Worm (Caenorhabditis elegans) whole organism, young adult: ENCODE measurements around the gene fsn-1.

Experiments used
- B0019.2 ChIP-seq: fragments of 200-800 bp; sonication (Bioruptor generic); conservative IDR thresholded peaks from 2 replicates; pipeline ENCODE4 v1.3.6; 2022; ENCODE audit warnings: missing genetic modification reagents, missing genetic modification characterization, missing compliant biosample characterization
- B0336.3 ChIP-seq: fragments of 200-800 bp; sonication (Bioruptor generic); IDR thresholded peaks from 2 replicates; pipeline ENCODE4 v1.3.6; 2022; ENCODE audit warnings: missing genetic modification characterization, missing compliant biosample characterization
- C06A6.2 ChIP-seq: fragments of 200-800 bp; sonication (Bioruptor generic); conservative IDR thresholded peaks from 2 replicates; pipeline ENCODE4 v1.3.6; 2022; ENCODE audit warnings: missing genetic modification characterization, missing compliant biosample characterization
- D2030.7 ChIP-seq: fragments of 200-800 bp; sonication (Bioruptor generic); IDR thresholded peaks from 2 replicates; pipeline ENCODE4 v1.3.6; 2022; ENCODE audit warnings: missing genetic modification reagents, missing genetic modification characterization, missing compliant biosample characterization
- F22D6.2 ChIP-seq: sonication (generic microtip); optimal IDR thresholded peaks from 2 replicates; lab custom pipeline; 2016; ENCODE audit warnings: mild to moderate bottlenecking, missing genetic modification characterization, missing compliant biosample characterization
- F23B12.7 ChIP-seq: sonication (generic microtip); optimal IDR thresholded peaks from 2 replicates; lab custom pipeline; 2017; ENCODE audit warnings: missing genetic modification characterization, mild to moderate bottlenecking, missing compliant biosample characterization, antibody characterized with exemption, moderate library complexity; ENCODE audit not compliant: insufficient read depth
- F37B4.10 ChIP-seq: fragments of 200-800 bp; sonication (Bioruptor generic); IDR thresholded peaks from 2 replicates; pipeline ENCODE4 v1.3.6; 2022; ENCODE audit warnings: missing genetic modification characterization, missing compliant biosample characterization
- F49E8.2 ChIP-seq: sonication (generic microtip); optimal IDR thresholded peaks from 3 replicates; lab custom pipeline; 2017; ENCODE audit warnings: missing genetic modification characterization, mild to moderate bottlenecking, missing compliant biosample characterization, antibody characterized with exemption, moderate library complexity; ENCODE audit not compliant: insufficient read depth
- F57A8.1 ChIP-seq: fragments of 200-800 bp; sonication (Bioruptor generic); optimal IDR thresholded peaks from 2 replicates; lab custom pipeline; 2018; ENCODE audit warnings: mild to moderate bottlenecking, missing genetic modification characterization, moderate library complexity, missing compliant biosample characterization
- T26A5.8 ChIP-seq: sonication (generic microtip); optimal IDR thresholded peaks from 2 replicates; lab custom pipeline; 2016; ENCODE audit warnings: missing genetic modification characterization, missing compliant biosample characterization
- Y53F4B.3 ChIP-seq: fragments of 200-800 bp; sonication (Bioruptor generic); IDR thresholded peaks from 2 replicates; pipeline ENCODE4 v1.3.6; 2022; ENCODE audit warnings: missing genetic modification reagents, missing genetic modification characterization, missing compliant biosample characterization
- Y53G8AR.9 ChIP-seq: fragments of 200-800 bp; sonication (Bioruptor generic); conservative IDR thresholded peaks from 2 replicates; pipeline ENCODE4 v1.3.6; 2022; ENCODE audit warnings: missing genetic modification reagents, missing genetic modification characterization, missing compliant biosample characterization
- Y67H2A.10 ChIP-seq: fragments of 200-800 bp; sonication (Bioruptor generic); conservative IDR thresholded peaks from 2 replicates; pipeline ENCODE4 v1.3.6; 2022; ENCODE audit warnings: missing genetic modification reagents, missing genetic modification characterization, missing compliant biosample characterization
- Y95B8A.8 ChIP-seq: fragments of 200-800 bp; sonication (Bioruptor generic); IDR thresholded peaks from 2 replicates; pipeline ENCODE4 v1.3.6; 2022; ENCODE audit warnings: missing genetic modification reagents, missing genetic modification characterization, missing compliant biosample characterization
- attf-6 ChIP-seq: fragments of 200-800 bp; sonication (Bioruptor generic); IDR thresholded peaks from 2 replicates; pipeline ENCODE4 v1.3.6; 2022; ENCODE audit warnings: missing genetic modification reagents, missing genetic modification characterization, missing compliant biosample characterization
- cebp-2 ChIP-seq: fragments of 200-800 bp; sonication (Bioruptor generic); IDR thresholded peaks from 2 replicates; pipeline ENCODE4 v1.3.6; 2022; ENCODE audit warnings: missing genetic modification characterization, missing compliant biosample characterization
- ceh-100 ChIP-seq: fragments of 200-800 bp; sonication (Bioruptor generic); IDR thresholded peaks from 2 replicates; pipeline ENCODE4 v1.3.6; 2022; ENCODE audit warnings: missing genetic modification reagents, missing genetic modification characterization, missing compliant biosample characterization
- ceh-27 ChIP-seq: fragments of 200-800 bp; sonication (Bioruptor generic); optimal IDR thresholded peaks from 2 replicates; lab custom pipeline; 2018; ENCODE audit warnings: mild to moderate bottlenecking, missing genetic modification characterization, moderate library complexity, missing compliant biosample characterization
- ceh-40 ChIP-seq: fragments of 200-800 bp; sonication (Bioruptor generic); IDR thresholded peaks from 2 replicates; pipeline ENCODE4 v1.3.6; 2022; ENCODE audit warnings: missing genetic modification characterization, missing compliant biosample characterization
- ceh-58 ChIP-seq: fragments of 200-800 bp; sonication (Bioruptor generic); IDR thresholded peaks from 2 replicates; pipeline ENCODE4 v1.3.6; 2022; ENCODE audit warnings: missing genetic modification characterization, missing compliant biosample characterization
- ceh-91 ChIP-seq: fragments of 200-800 bp; sonication (Bioruptor generic); IDR thresholded peaks from 2 replicates; pipeline ENCODE4 v1.3.6; 2022; ENCODE audit warnings: missing genetic modification reagents, missing genetic modification characterization, missing compliant biosample characterization
- chd-7 ChIP-seq: sonication (generic microtip); optimal IDR thresholded peaks from 2 replicates; lab custom pipeline; 2016; ENCODE audit warnings: mild to moderate bottlenecking, missing genetic modification characterization, moderate library complexity, missing compliant biosample characterization
- die-1 ChIP-seq: sonication (generic microtip); optimal IDR thresholded peaks from 2 replicates; lab custom pipeline; 2016; ENCODE audit warnings: missing genotype, mild to moderate bottlenecking, missing genetic modification characterization, missing compliant biosample characterization
- fkh-3 ChIP-seq: sonication (generic microtip); optimal IDR thresholded peaks from 2 replicates; lab custom pipeline; 2016; ENCODE audit warnings: mild to moderate bottlenecking, missing genetic modification characterization, missing compliant biosample characterization
- hlh-12 ChIP-seq: sonication (generic microtip); optimal IDR thresholded peaks from 2 replicates; lab custom pipeline; 2016; ENCODE audit warnings: missing genetic modification characterization, missing compliant biosample characterization
- hlh-26 ChIP-seq: fragments of 200-800 bp; sonication (Bioruptor generic); conservative IDR thresholded peaks from 2 replicates; pipeline ENCODE4 v1.3.6; 2022; ENCODE audit warnings: missing genetic modification reagents, missing genetic modification characterization, missing compliant biosample characterization
- hrde-1 ChIP-seq: sonication (generic microtip); optimal IDR thresholded peaks from 2 replicates; lab custom pipeline; 2016; ENCODE audit warnings: missing genetic modification characterization, mild to moderate bottlenecking, missing compliant biosample characterization, moderate library complexity, missing genotype, missing genetic modification reagents, borderline replicate concordance
- let-526 ChIP-seq: fragments of 200-800 bp; sonication (Bioruptor generic); IDR thresholded peaks from 2 replicates; pipeline ENCODE4 v1.3.6; 2022; ENCODE audit warnings: missing genetic modification reagents, missing genetic modification characterization, missing compliant biosample characterization
- lin-40 ChIP-seq: sonication (generic microtip); optimal IDR thresholded peaks from 2 replicates; lab custom pipeline; 2016; ENCODE audit warnings: missing genetic modification characterization, mild to moderate bottlenecking, missing compliant biosample characterization, missing genotype, missing genetic modification reagents
- lin-54 ChIP-seq: fragments of 200-800 bp; sonication (Bioruptor generic); optimal IDR thresholded peaks from 2 replicates; lab custom pipeline; 2018; ENCODE audit warnings: mild to moderate bottlenecking, missing genetic modification characterization, missing compliant biosample characterization
- madf-3 ChIP-seq: fragments of 200-800 bp; sonication (Bioruptor generic); IDR thresholded peaks from 2 replicates; pipeline ENCODE4 v1.3.6; 2022; ENCODE audit warnings: missing genetic modification reagents, missing genetic modification characterization, missing compliant biosample characterization
- mcd-1 ChIP-seq: fragments of 200-800 bp; sonication (Bioruptor generic); IDR thresholded peaks from 2 replicates; pipeline ENCODE4 v1.3.6; 2022; ENCODE audit warnings: missing genetic modification reagents, missing genetic modification characterization, missing compliant biosample characterization
- mes-4 ChIP-seq: sonication (generic microtip); optimal IDR thresholded peaks from 2 replicates; lab custom pipeline; 2016; ENCODE audit warnings: missing genotype, missing genetic modification characterization, missing compliant biosample characterization
- nhr-27 ChIP-seq: fragments of 200-800 bp; sonication (Bioruptor generic); optimal IDR thresholded peaks from 2 replicates; lab custom pipeline; 2018; ENCODE audit warnings: mild to moderate bottlenecking, missing genetic modification characterization, moderate library complexity, missing compliant biosample characterization
- pbrm-1 ChIP-seq: fragments of 200-800 bp; sonication (Bioruptor generic); IDR thresholded peaks from 2 replicates; pipeline ENCODE4 v1.3.6; 2022; ENCODE audit warnings: missing genetic modification reagents, missing genetic modification characterization, missing compliant biosample characterization
- rcor-1 ChIP-seq: fragments of 200-800 bp; sonication (Bioruptor generic); IDR thresholded peaks from 2 replicates; pipeline ENCODE4 v1.3.6; 2022; ENCODE audit warnings: missing genetic modification reagents, missing genetic modification characterization, missing compliant biosample characterization
- repo-1 ChIP-seq: sonication (generic microtip); optimal IDR thresholded peaks from 2 replicates; lab custom pipeline; 2017; ENCODE audit warnings: mild to moderate bottlenecking, missing genetic modification characterization, missing compliant biosample characterization
- rpc-1 ChIP-seq, 2 experiments: fragments of 150-350 bp in 1 of 2; sonication (generic microtip) in 1 of 2; optimal IDR thresholded peaks; 2 replicates each; lab custom pipeline; 2014 to 2018; ENCODE audit warnings: missing biosample characterization in 1 of 2, missing genetic modification characterization in 1 of 2, missing genetic modification reagents in 1 of 2, missing genotype in 1 of 2
- sdz-38 ChIP-seq: sonication (generic microtip); optimal IDR thresholded peaks from 2 replicates; lab custom pipeline; 2016; ENCODE audit warnings: missing genotype, missing genetic modification characterization, missing compliant biosample characterization
- sea-2 ChIP-seq: fragments of 200-800 bp; sonication (Bioruptor generic); IDR thresholded peaks from 2 replicates; pipeline ENCODE4 v1.3.6; 2022; ENCODE audit warnings: missing genetic modification characterization, missing compliant biosample characterization
- snpc-1.1 ChIP-seq: sonication (generic microtip); optimal IDR thresholded peaks from 2 replicates; lab custom pipeline; 2017; ENCODE audit warnings: missing genetic modification characterization, mild to moderate bottlenecking, missing compliant biosample characterization, antibody characterized with exemption, moderate library complexity, missing genotype, missing genetic modification reagents; ENCODE audit not compliant: insufficient read depth
- snpc-1.3 ChIP-seq: sonication (generic microtip); optimal IDR thresholded peaks from 2 replicates; lab custom pipeline; 2017; ENCODE audit warnings: missing genetic modification characterization, mild to moderate bottlenecking, missing compliant biosample characterization, antibody characterized with exemption, moderate library complexity, missing genotype, missing genetic modification reagents; ENCODE audit not compliant: insufficient read depth
- tbp1 ChIP-seq: fragments of 200-800 bp; sonication (Bioruptor generic); optimal IDR thresholded peaks from 2 replicates; lab custom pipeline; 2018; ENCODE audit warnings: mild to moderate bottlenecking, missing genetic modification characterization, missing compliant biosample characterization
- tlf-1 ChIP-seq: fragments of 200-800 bp; sonication (Bioruptor generic); optimal IDR thresholded peaks from 2 replicates; lab custom pipeline; 2018; ENCODE audit warnings: mild to moderate bottlenecking, missing genetic modification characterization, missing compliant biosample characterization
- ztf-25 ChIP-seq: fragments of 200-800 bp; sonication (Bioruptor generic); IDR thresholded peaks from 2 replicates; pipeline ENCODE4 v1.3.6; 2022; ENCODE audit warnings: missing genetic modification reagents, missing genetic modification characterization, missing compliant biosample characterization
- ztf-28 ChIP-seq: fragments of 200-800 bp; sonication (Bioruptor generic); IDR thresholded peaks from 2 replicates; pipeline ENCODE4 v1.3.6; 2022; ENCODE audit warnings: missing genetic modification reagents, missing genetic modification characterization, missing compliant biosample characterization
- ztf-3 ChIP-seq: fragments of 200-800 bp; sonication (Bioruptor generic); optimal IDR thresholded peaks from 2 replicates; lab custom pipeline; 2018; ENCODE audit warnings: mild to moderate bottlenecking, missing genetic modification characterization, missing compliant biosample characterization
- ztf-6 ChIP-seq: fragments of 200-800 bp; sonication (Bioruptor generic); IDR thresholded peaks from 2 replicates; pipeline ENCODE4 v1.3.6; 2022; ENCODE audit warnings: missing genetic modification reagents, missing genetic modification characterization, missing compliant biosample characterization

The fsn-1 gene

DNA sequence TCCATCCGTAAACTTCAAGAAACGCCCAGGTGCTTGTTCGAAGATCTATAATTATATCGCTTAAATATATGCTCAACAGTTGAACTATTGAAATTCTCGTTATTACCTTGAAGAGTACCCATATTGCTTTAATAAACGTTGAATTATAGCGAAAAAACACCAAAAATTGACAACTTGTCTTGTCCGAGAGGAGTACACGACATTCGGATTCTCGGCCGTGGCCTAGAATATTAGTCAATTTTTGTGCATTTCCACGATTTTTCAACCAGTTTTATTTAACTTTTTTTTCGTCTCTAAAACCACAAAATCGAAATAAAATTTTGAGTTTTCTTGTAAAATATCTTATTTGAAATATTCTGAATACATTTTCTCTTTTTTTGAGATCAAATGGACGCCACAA, 24.8 kb upstream of the fsn-1 start, which contains the start of the genes F26F4.9 and cee-1 (continued):
- no peak for TF ChIP-seq Y53F4B.3 (GFP tag; lab: Robert Waterston, UW)
- no peak for TF ChIP-seq madf-3 (GFP tag; lab: Robert Waterston, UW)
- TF ChIP-seq Y95B8A.8 (GFP tag; lab: Robert Waterston, UW): no peak
- TF ChIP-seq B0336.3 (GFP tag; lab: Robert Waterston, UW): no peak
- TF ChIP-seq snpc-1.1 (tag; lab: Kevin White, UChicago): no peak
- TF ChIP-seq chd-7 (tag; lab: Kevin White, UChicago): no peak
- TF ChIP-seq let-526 (GFP tag; lab: Robert Waterston, UW): no peak
- TF ChIP-seq hlh-26 (GFP tag; lab: Robert Waterston, UW): no peak
- no peak for TF ChIP-seq F37B4.10 (GFP tag; lab: Robert Waterston, UW)
- TF ChIP-seq die-1 (tag; lab: Kevin White, UChicago): no peak
- TF ChIP-seq pbrm-1: no peak
- no peak for TF ChIP-seq C06A6.2 (GFP tag; lab: Robert Waterston, UW)
- TF ChIP-seq tlf-1 (GFP tag; lab: Kevin White, UChicago): no peak
- TF ChIP-seq repo-1: no peak
- TF ChIP-seq rpc-1 (optimal IDR thresholded peaks at IDR 0.05; lab: Kevin White, UChicago): no peak
- TF ChIP-seq rpc-1 (tag; optimal IDR thresholded peaks at IDR 0.05; lab: Kevin White, UChicago): no peak
- no peak for TF ChIP-seq ztf-3 (GFP tag; lab: Kevin White, UChicago)
- TF ChIP-seq ztf-6 (GFP tag; lab: Robert Waterston, UW): no peak
- TF ChIP-seq snpc-1.3 (tag; lab: Kevin White, UChicago): no peak
- TF ChIP-seq ceh-40 (GFP tag; lab: Robert Waterston, UW): 0 out of 2 replicates have a peak, but pooled peaks have one; percentile 10
- TF ChIP-seq B0019.2 (GFP tag; lab: Robert Waterston, UW): no peak
- no peak for TF ChIP-seq fkh-3 (tag; lab: Kevin White, UChicago)
- TF ChIP-seq sdz-38 (tag; lab: Kevin White, UChicago): no peak
- TF ChIP-seq lin-54 (GFP tag; lab: Kevin White, UChicago): peak; percentile 3
- TF ChIP-seq mes-4 (tag; lab: Kevin White, UChicago): no peak
- TF ChIP-seq ceh-91 (GFP tag; lab: Robert Waterston, UW): no peak
- TF ChIP-seq ceh-27 (GFP tag; lab: Kevin White, UChicago): peak; percentile 61
- TF ChIP-seq hrde-1 (tag; lab: Kevin White, UChicago): no peak
- TF ChIP-seq F49E8.2 (tag; lab: Kevin White, UChicago): no peak
- TF ChIP-seq Y67H2A.10 (GFP tag; lab: Robert Waterston, UW): no peak
- TF ChIP-seq F22D6.2: no peak
- no peak for TF ChIP-seq ceh-58
- TF ChIP-seq T26A5.8 (tag; lab: Kevin White, UChicago): no peak
- TF ChIP-seq lin-40 (tag; lab: Kevin White, UChicago): peak; percentile 5
- TF ChIP-seq Y53G8AR.9 (GFP tag; lab: Robert Waterston, UW): no peak
- TF ChIP-seq hlh-12 (tag; lab: Kevin White, UChicago): no peak
- TF ChIP-seq ztf-25 (GFP tag; lab: Robert Waterston, UW): no peak
- TF ChIP-seq cebp-2: no peak
- TF ChIP-seq nhr-27: no peak
- TF ChIP-seq ceh-100 (GFP tag; lab: Robert Waterston, UW): no peak
- TF ChIP-seq attf-6 (GFP tag; lab: Robert Waterston, UW): no peak
- 0 out of 2 replicates have a peak, but pooled peaks have one; percentile 15 for TF ChIP-seq rcor-1
- TF ChIP-seq F57A8.1: no peak
- TF ChIP-seq D2030.7: peak; percentile 26; the same call in 1 of the 2 replicates
- TF ChIP-seq mcd-1 (GFP tag; lab: Robert Waterston, UW): peak; percentile 48; the same call in 1 of the 2 replicates
- no peak for TF ChIP-seq F23B12.7 (tag; lab: Kevin White, UChicago)
- TF ChIP-seq sea-2 (GFP tag; lab: Robert Waterston, UW): no peak
- TF ChIP-seq ztf-28 (GFP tag; lab: Robert Waterston, UW): no peak
- TF ChIP-seq tbp1: no peak
